Worm (Caenorhabditis elegans) whole organism, L1 larva: ENCODE data around the gene F17E9.2.

Source experiments
- blmp-1 ChIP-seq: fragments of 150-350 bp; optimal IDR thresholded peaks from 2 replicates; lab custom pipeline; 2014; ENCODE audit warnings: missing biosample characterization, missing genetic modification characterization
- ceh-82 ChIP-seq, 3 experiments: fragments of 150-350 bp in 1 of 3; sonication (generic microtip) in 2 of 3; optimal IDR thresholded peaks; 2 replicates each; lab custom pipeline; 2014 to 2017; ENCODE audit warnings: missing biosample characterization in 3 of 3, missing genetic modification characterization in 3 of 3
- efl-3 ChIP-seq: fragments of 200-800 bp; sonication (Bioruptor generic); optimal IDR thresholded peaks from 2 replicates; lab custom pipeline; 2018; ENCODE audit warnings: mild to moderate bottlenecking, missing genetic modification characterization, missing compliant biosample characterization
- elt-2 ChIP-seq: sonication (generic microtip); optimal IDR thresholded peaks from 2 replicates; lab custom pipeline; 2016; ENCODE audit warnings: missing genetic modification characterization, mild to moderate bottlenecking, inconsistent platforms, missing compliant biosample characterization, missing genetic modification reagents
- ets-5 ChIP-seq: fragments of 200-800 bp; sonication (Bioruptor generic); IDR thresholded peaks from 2 replicates; pipeline ENCODE4 v1.3.6; 2022; ENCODE audit warnings: missing genetic modification characterization, missing compliant biosample characterization
- fkh-10 ChIP-seq: sonication (generic microtip); optimal IDR thresholded peaks from 2 replicates; lab custom pipeline; 2017; ENCODE audit warnings: missing biosample characterization, missing genetic modification reagents, missing genetic modification characterization
- mdl-1 ChIP-seq, 2 experiments: fragments of 150-350 bp; optimal IDR thresholded peaks; 2 replicates each; lab custom pipeline; 2014 to 2017; ENCODE audit warnings: missing biosample characterization in 2 of 2, missing genetic modification characterization in 2 of 2, inconsistent platforms in 1 of 2
- skn-1 ChIP-seq: fragments of 150-350 bp; optimal IDR thresholded peaks from 2 replicates; lab custom pipeline; 2014; ENCODE audit warnings: missing biosample characterization, missing genetic modification characterization
- tbx-2 ChIP-seq: sonication (generic microtip); optimal IDR thresholded peaks from 2 replicates; lab custom pipeline; 2016; ENCODE audit warnings: missing genetic modification characterization, missing compliant biosample characterization

DNA sequence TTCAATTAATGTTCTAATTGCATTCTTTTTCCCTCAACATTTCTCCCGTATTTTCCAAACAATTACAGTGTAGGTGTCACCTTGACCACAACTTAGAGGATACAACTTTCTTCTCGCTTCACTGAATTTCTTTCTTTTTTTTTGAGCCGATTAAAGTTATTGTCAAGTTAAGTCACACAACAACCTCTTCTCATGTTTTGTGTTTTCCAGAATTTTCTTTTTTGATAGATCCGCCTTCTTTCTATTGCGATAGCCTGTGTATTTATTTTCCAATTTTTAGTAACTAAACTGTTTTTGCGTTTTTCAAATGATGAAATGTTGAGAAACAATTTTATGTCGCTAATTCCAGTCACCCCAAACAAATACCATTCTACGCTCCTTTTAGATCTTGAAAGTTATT, 30.0 kb upstream of the F17E9.2 start, which contains the start of gene F35H10.3:
- no peak for TF ChIP-seq elt-2 (tag; lab: Kevin White, UChicago)
- TF ChIP-seq efl-3 (GFP tag; lab: Kevin White, UChicago) = no peak
- TF ChIP-seq tbx-2 = no peak
- no peak for TF ChIP-seq ets-5 (GFP tag; lab: Robert Waterston, UW)
- TF ChIP-seq ceh-82 (tag; optimal IDR thresholded peaks at IDR 0.05; lab: Kevin White, UChicago) = no peak
- no peak for TF ChIP-seq fkh-10 (GFP tag; lab: Kevin White, UChicago)
- TF ChIP-seq blmp-1 (tag; lab: Kevin White, UChicago) = no peak
- no peak for TF ChIP-seq mdl-1 (tag; optimal IDR thresholded peaks at IDR 0.05; lab: Kevin White, UChicago)
- TF ChIP-seq skn-1 (tag; lab: Kevin White, UChicago) = no peak
